Worm (Caenorhabditis elegans): ENCODE measurements around the gene F38A5.6.

DNA sequence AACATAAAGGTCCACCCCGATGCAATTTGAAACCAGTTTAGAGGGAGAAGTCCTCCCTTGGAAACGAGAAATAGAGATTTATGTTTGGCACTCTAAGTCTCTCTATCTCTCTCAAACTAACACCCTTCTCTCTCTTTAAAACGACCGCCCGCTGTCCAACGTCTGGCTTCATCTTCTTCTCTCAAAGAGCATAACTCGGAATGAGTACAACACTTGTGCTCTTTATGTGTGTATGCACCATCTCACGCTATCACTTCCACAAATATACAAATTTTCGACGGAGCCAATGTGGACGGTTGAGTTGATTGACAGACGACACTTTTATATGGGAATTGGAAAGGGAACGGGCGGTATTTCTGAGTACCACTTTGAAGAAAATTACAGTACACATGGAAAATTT, 22.9 kb downstream of the F38A5.6 start:
- no peak for TF ChIP-seq snpc-4 (tag; optimal IDR thresholded peaks at IDR 0.05)
- TF ChIP-seq ZK546.5 (tag; optimal IDR thresholded peaks at IDR 0.05) = no peak
- TF ChIP-seq ama-1 (optimal IDR thresholded peaks at IDR 0.05) = no peak
- no peak for TF ChIP-seq ceh-28 (tag; optimal IDR thresholded peaks at IDR 0.05)
- no peak for TF ChIP-seq unc-39 (tag; optimal IDR thresholded peaks at IDR 0.05)
- TF ChIP-seq sea-2 (GFP tag; optimal IDR thresholded peaks at IDR 0.05) = no peak

Data from whole organism, L3 larva.